Fruit fly (Drosophila melanogaster) whole organism, embryonic: ENCODE results near the gene ArfGAP1.

ENCODE experiments used
- Aef1 ChIP-seq: fragments of 200-800 bp; sonication (Bioruptor generic); IDR thresholded peaks from 3 replicates; pipeline ENCODE4 v1.3.6; 2022; ENCODE audit warnings: missing biosample characterization, missing genetic modification characterization
- BEAF-32 ChIP-seq: fragments of 200-800 bp; sonication (Bioruptor generic); optimal IDR thresholded peaks from 3 replicates; lab custom pipeline; 2017; ENCODE audit warnings: missing biosample characterization, missing genetic modification characterization, mild to moderate bottlenecking, moderate library complexity, missing genetic modification reagents
- CG10267 ChIP-seq: fragments of 200-800 bp; sonication (Bioruptor generic); optimal IDR thresholded peaks from 2 replicates; lab custom pipeline; 2018; ENCODE audit warnings: missing biosample characterization, mild to moderate bottlenecking, missing genetic modification characterization, moderate library complexity
- CG13287 ChIP-seq: fragments of 200-800 bp; sonication (Bioruptor generic); IDR thresholded peaks from 2 replicates; pipeline ENCODE4 v1.3.6; 2022; ENCODE audit warnings: missing biosample characterization, missing genetic modification characterization; ENCODE audit not compliant: partially characterized antibody
- CG14710 ChIP-seq: fragments of 200-800 bp; sonication (Bioruptor generic); optimal IDR thresholded peaks from 3 replicates; lab custom pipeline; 2019; ENCODE audit warnings: missing biosample characterization, mild to moderate bottlenecking, missing genetic modification characterization, moderate library complexity
- CG15479 ChIP-seq: fragments of 200-800 bp; sonication (Bioruptor generic); optimal IDR thresholded peaks from 3 replicates; lab custom pipeline; 2019; ENCODE audit warnings: missing biosample characterization, mild to moderate bottlenecking, missing genetic modification characterization, moderate library complexity
- CG15514 ChIP-seq: fragments of 200-800 bp; sonication (Bioruptor generic); optimal IDR thresholded peaks from 3 replicates; lab custom pipeline; 2017; ENCODE audit warnings: missing biosample characterization, missing genetic modification characterization, mild to moderate bottlenecking, moderate library complexity, missing genetic modification reagents
- CG2116 ChIP-seq: fragments of 200-800 bp; sonication (Bioruptor generic); optimal IDR thresholded peaks from 3 replicates; lab custom pipeline; 2018; ENCODE audit warnings: missing biosample characterization, mild to moderate bottlenecking, missing genetic modification characterization
- CG34422 ChIP-seq: fragments of 200-800 bp; sonication (Bioruptor generic); IDR thresholded peaks from 3 replicates; pipeline ENCODE4 v1.3.6; 2022; ENCODE audit warnings: missing biosample characterization, missing genetic modification characterization
- CG6272 ChIP-seq: fragments of 200-800 bp; sonication (Bioruptor generic); IDR thresholded peaks from 2 replicates; pipeline ENCODE4 v1.3.6; 2022; ENCODE audit warnings: missing biosample characterization, missing genetic modification characterization
- CG6791 ChIP-seq: fragments of 200-800 bp; sonication (Bioruptor generic); IDR thresholded peaks from 3 replicates; pipeline ENCODE4 v1.3.6; 2022; ENCODE audit warnings: missing biosample characterization, missing genetic modification characterization; ENCODE audit not compliant: partially characterized antibody
- CG6854 ChIP-seq: fragments of 200-800 bp; sonication (Bioruptor generic); optimal IDR thresholded peaks from 3 replicates; lab custom pipeline; 2017; ENCODE audit warnings: missing biosample characterization, mild to moderate bottlenecking, missing genetic modification characterization
- CG8359 ChIP-seq: fragments of 200-800 bp; sonication (Bioruptor generic); optimal IDR thresholded peaks from 2 replicates; lab custom pipeline; 2017; ENCODE audit warnings: missing biosample characterization, mild to moderate bottlenecking, missing genetic modification characterization, borderline replicate concordance
- CG9797 ChIP-seq: fragments of 200-800 bp; sonication (Bioruptor generic); optimal IDR thresholded peaks from 3 replicates; lab custom pipeline; 2018; ENCODE audit warnings: missing biosample characterization, mild to moderate bottlenecking, missing genetic modification characterization
- Dp ChIP-seq: fragments of 200-800 bp; sonication (Bioruptor generic); optimal IDR thresholded peaks from 2 replicates; lab custom pipeline; 2018; ENCODE audit warnings: missing biosample characterization, mild to moderate bottlenecking, missing genetic modification characterization, moderate library complexity
- E2f2 ChIP-seq: fragments of 200-800 bp; sonication (Bioruptor generic); IDR thresholded peaks from 2 replicates; pipeline ENCODE4 v1.3.6; 2022; ENCODE audit warnings: missing biosample characterization, missing genetic modification characterization
- Ets97D ChIP-seq: fragments of 200-800 bp; sonication (Bioruptor generic); optimal IDR thresholded peaks from 3 replicates; lab custom pipeline; 2016; ENCODE audit warnings: missing biosample characterization, missing genetic modification characterization
- Hr3 ChIP-seq: fragments of 200-800 bp; sonication (Bioruptor generic); optimal IDR thresholded peaks from 3 replicates; lab custom pipeline; 2016; ENCODE audit warnings: missing biosample characterization, missing genetic modification characterization
- MBD-R2 ChIP-seq: fragments of 200-800 bp; sonication (Bioruptor generic); IDR thresholded peaks from 2 replicates; pipeline ENCODE4 v1.3.6; 2022; ENCODE audit warnings: missing biosample characterization, missing genetic modification characterization
- MESR4 ChIP-seq: fragments of 200-800 bp; sonication (Bioruptor generic); optimal IDR thresholded peaks from 2 replicates; lab custom pipeline; 2018; ENCODE audit warnings: missing biosample characterization, mild to moderate bottlenecking, missing genetic modification characterization, moderate library complexity
- NFAT ChIP-seq: fragments of 200-800 bp; sonication (Bioruptor generic); IDR thresholded peaks from 2 replicates; pipeline ENCODE4 v1.3.6; 2022; ENCODE audit warnings: missing biosample characterization, missing genetic modification characterization
- Sin3A ChIP-seq: fragments of >200 bp; optimal IDR thresholded peaks from 2 replicates; lab custom pipeline; 2018
- Stat92E ChIP-seq, 3 experiments: fragments of >200 bp in 2 of 3; fragments of 200-800 bp in 1 of 3; sonication (Bioruptor generic) in 1 of 3; optimal IDR thresholded peaks; 2 replicates each; lab custom pipeline; 2017 to 2019; ENCODE audit warnings: missing biosample characterization in 3 of 3, missing genetic modification characterization in 3 of 3, mild to moderate bottlenecking in 1 of 3, moderate library complexity in 1 of 3
- Trl ChIP-seq, 3 experiments: fragments of >200 bp in 2 of 3; fragments of 200-800 bp in 1 of 3; sonication (Bioruptor generic) in 1 of 3; optimal IDR thresholded peaks; 2 replicates in 1 of 3; 3 replicates in 2 of 3; lab custom pipeline; 2016 to 2017; ENCODE audit warnings: missing biosample characterization in 1 of 3, missing genetic modification characterization in 1 of 3
- YL-1 ChIP-seq: fragments of 200-800 bp; sonication (Bioruptor generic); optimal IDR thresholded peaks from 3 replicates; lab custom pipeline; 2017; ENCODE audit warnings: missing biosample characterization, mild to moderate bottlenecking, missing genetic modification characterization
- ato ChIP-seq: fragments of 200-800 bp; sonication (Bioruptor generic); IDR thresholded peaks from 2 replicates; pipeline ENCODE4 v1.3.6; 2022; ENCODE audit warnings: missing biosample characterization, missing genetic modification characterization; ENCODE audit not compliant: partially characterized antibody
- bbx ChIP-seq: fragments of 200-800 bp; sonication (Bioruptor generic); IDR thresholded peaks from 2 replicates; pipeline ENCODE4 v1.3.6; 2022; ENCODE audit warnings: missing biosample characterization, missing genetic modification characterization; ENCODE audit not compliant: partially characterized antibody
- dmrt99B ChIP-seq: fragments of 200-800 bp; sonication (Bioruptor generic); optimal IDR thresholded peaks from 2 replicates; lab custom pipeline; 2018; ENCODE audit warnings: missing biosample characterization, mild to moderate bottlenecking, missing genetic modification characterization, moderate library complexity
- exex ChIP-seq: fragments of 200-800 bp; sonication (Bioruptor generic); optimal IDR thresholded peaks from 4 replicates; lab custom pipeline; 2018; ENCODE audit warnings: missing biosample characterization, mild to moderate bottlenecking, missing genetic modification characterization, moderate library complexity
- gfzf ChIP-seq: fragments of 200-800 bp; sonication (Bioruptor generic); optimal IDR thresholded peaks from 2 replicates; lab custom pipeline; 2016; ENCODE audit warnings: missing biosample characterization, mild to moderate bottlenecking, missing genetic modification characterization, moderate library complexity
- hb ChIP-seq: fragments of 200-800 bp; sonication (Bioruptor generic); IDR thresholded peaks from 3 replicates; pipeline ENCODE4 v1.3.6; 2022; ENCODE audit warnings: missing biosample characterization, missing genetic modification characterization; ENCODE audit not compliant: partially characterized antibody
- insv ChIP-seq, 2 experiments: fragments of 200-800 bp; sonication (Bioruptor generic); optimal IDR thresholded peaks; 3 replicates each; lab custom pipeline; 2016 to 2018; ENCODE audit warnings: missing biosample characterization in 2 of 2, missing genetic modification characterization in 2 of 2
- pzg ChIP-seq: fragments of 200-800 bp; sonication (Bioruptor generic); optimal IDR thresholded peaks from 3 replicates; lab custom pipeline; 2018; ENCODE audit warnings: missing biosample characterization, mild to moderate bottlenecking, missing genetic modification characterization, moderate library complexity
- stwl ChIP-seq: fragments of 200-800 bp; sonication (Bioruptor generic); optimal IDR thresholded peaks from 3 replicates; lab custom pipeline; 2018; ENCODE audit warnings: missing biosample characterization, mild to moderate bottlenecking, missing genetic modification characterization, moderate library complexity
- tio ChIP-seq: fragments of 200-800 bp; sonication (Bioruptor generic); optimal IDR thresholded peaks from 2 replicates; lab custom pipeline; 2017; ENCODE audit warnings: missing biosample characterization, missing genetic modification characterization, inconsistent platforms
- trem ChIP-seq: fragments of 200-800 bp; optimal IDR thresholded peaks from 3 replicates; lab custom pipeline; 2019; ENCODE audit warnings: missing biosample characterization, mild to moderate bottlenecking, missing genetic modification characterization, moderate library complexity

The ArfGAP1 gene

DNA sequence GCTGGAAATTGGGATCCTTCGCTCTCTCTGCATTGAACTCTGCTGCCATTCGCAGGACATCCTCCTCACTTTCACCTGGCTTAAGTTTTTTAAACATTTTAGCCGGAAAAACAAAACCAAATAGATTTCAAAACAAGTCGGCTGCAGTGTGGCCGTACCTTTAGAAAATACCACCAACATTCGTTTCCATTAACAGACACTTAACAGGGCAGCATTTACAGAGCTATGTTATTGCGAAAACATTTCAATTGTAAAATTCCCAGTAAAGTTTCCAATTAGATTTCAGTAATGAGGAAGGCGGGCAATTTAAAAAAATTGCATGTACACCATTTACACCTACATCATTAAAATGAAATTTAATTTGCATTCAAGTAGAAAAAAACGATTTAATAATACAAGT, 18.2 kb downstream of the ArfGAP1 start, which contains the start of gene CG32104:
Gene CG32104 (minus strand): TSS at position 152 of the 400 bp plus-strand sequence.
- TF ChIP-seq CG15514 (GFP tag; lab: Kevin White, UChicago) (peak; percentile 63), dmrt99B (tag; lab: Kevin White, UChicago) (no peak), CG13287 (peak; percentile 21; the same call in 1 of the 2 replicates), CG9797 (GFP tag; lab: Kevin White, UChicago) (peak; percentile 54), E2f2 (GFP tag; lab: Robert Waterston, UW) (peak; percentile 87), CG6854 (GFP tag; lab: Kevin White, UChicago) (no peak), gfzf (GFP tag; lab: Kevin White, UChicago) (peak; percentile 76), CG15479 (GFP tag; lab: Kevin White, UChicago) (peak; percentile 64), CG8359 (no peak), CG2116 (GFP tag; lab: Kevin White, UChicago) (peak; percentile 35), Stat92E (GFP tag; optimal IDR thresholded peaks at IDR 0.05; lab: Kevin White, UChicago) (peak in 1 of 3 experiments; percentile 58), CG10267 (tag; lab: Kevin White, UChicago) (peak; percentile 36), YL-1 (GFP tag; lab: Kevin White, UChicago) (peak; percentile 47), CG6791 (GFP tag; lab: Robert Waterston, UW) (0 out of 3 replicates have a peak, but pooled peaks have one; percentile 16), MESR4 (GFP tag; lab: Kevin White, UChicago) (peak; percentile 28), Dp (GFP tag; lab: Kevin White, UChicago) (peak; percentile 82), ato (GFP tag; lab: Robert Waterston, UW) (no peak), hb (GFP tag; lab: Robert Waterston, UW) (no peak), tio (no peak), BEAF-32 (GFP tag; lab: Kevin White, UChicago) (peak; percentile 6), exex (tag; lab: Kevin White, UChicago) (peak; percentile 60), Trl (optimal IDR thresholded peaks at IDR 0.05; lab: Kevin White, UChicago) (no peak), Trl (GFP tag; optimal IDR thresholded peaks at IDR 0.05; lab: Kevin White, UChicago) (no peak), Sin3A (lab: Kevin White, UChicago) (peak; percentile 16), pzg (GFP tag; lab: Kevin White, UChicago) (peak; percentile 47), CG34422 (no peak), insv (GFP tag; optimal IDR thresholded peaks at IDR 0.05; lab: Kevin White, UChicago) (peak; percentile 89 to 97), Hr3 (GFP tag; lab: Kevin White, UChicago) (no peak), Ets97D (peak; percentile 21), bbx (GFP tag; lab: Robert Waterston, UW) (0 out of 2 replicates have a peak, but pooled peaks have one; percentile 7), CG14710 (tag; lab: Kevin White, UChicago) (peak; percentile 6), trem (tag; lab: Kevin White, UChicago) (peak; percentile 2), MBD-R2 (GFP tag; lab: Robert Waterston, UW) (peak; percentile 58; the same call in 1 of the 2 replicates), Aef1 (GFP tag; lab: Robert Waterston, UW) (no peak), stwl (tag; lab: Kevin White, UChicago) (peak; percentile 53)

DNA sequence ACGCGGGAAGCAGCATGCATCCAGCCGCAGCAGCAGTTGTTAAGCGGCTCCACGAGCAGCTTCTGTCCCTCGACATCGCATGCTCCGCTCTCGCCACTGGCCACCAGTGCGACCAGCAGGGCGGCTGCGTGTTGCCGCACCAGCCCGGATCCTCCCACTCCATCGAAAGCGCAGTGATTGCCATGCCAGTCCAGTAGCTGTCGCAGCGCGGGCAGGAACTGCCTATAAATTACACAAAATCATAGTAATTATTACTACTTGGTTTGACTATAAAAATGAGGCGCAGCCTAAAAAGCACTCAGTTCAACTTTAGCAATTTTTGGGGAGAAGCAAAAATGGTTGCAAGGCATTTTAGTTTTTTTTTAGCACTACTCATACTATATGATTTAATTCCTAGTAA, 21.5 kb downstream of the ArfGAP1 start, which contains the start of gene Obp69a:
Gene Obp69a (plus strand): TSS at position 301 of the 400 bp plus-strand sequence.
- TF ChIP-seq CG6272 (no peak), NFAT (GFP tag; lab: Robert Waterston, UW) (0 out of 2 replicates have a peak, but pooled peaks have one; percentile 2)
- TF ChIP-seq, all 482 proteins: peak for 1
